Worm (Caenorhabditis elegans): Measurements from ENCODE around the gene nas-24.

The nas-24 gene

DNA sequence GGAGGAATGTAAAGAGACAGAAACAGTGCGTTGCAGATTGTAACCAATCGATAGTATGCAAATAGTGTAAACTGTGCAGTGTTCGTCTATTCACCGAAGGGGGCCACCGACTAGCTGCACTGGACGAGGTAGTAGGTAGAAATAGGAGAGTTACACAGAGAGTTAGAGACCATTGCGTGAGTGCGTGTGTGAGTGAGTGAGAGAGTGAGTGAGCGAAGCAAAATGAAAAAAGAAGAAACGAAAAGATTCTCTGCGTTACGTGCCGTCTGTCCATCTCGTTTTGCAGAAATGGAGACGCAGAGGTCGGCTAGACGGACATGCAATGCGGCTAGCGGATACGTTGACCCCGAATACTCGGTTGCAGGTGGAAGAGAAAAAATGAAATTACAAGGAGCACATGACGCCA lies 39.3 kb downstream of the nas-24 start:
- no peak for TF ChIP-seq unc-62 (GFP tag; optimal IDR thresholded peaks at IDR 0.05)

DNA sequence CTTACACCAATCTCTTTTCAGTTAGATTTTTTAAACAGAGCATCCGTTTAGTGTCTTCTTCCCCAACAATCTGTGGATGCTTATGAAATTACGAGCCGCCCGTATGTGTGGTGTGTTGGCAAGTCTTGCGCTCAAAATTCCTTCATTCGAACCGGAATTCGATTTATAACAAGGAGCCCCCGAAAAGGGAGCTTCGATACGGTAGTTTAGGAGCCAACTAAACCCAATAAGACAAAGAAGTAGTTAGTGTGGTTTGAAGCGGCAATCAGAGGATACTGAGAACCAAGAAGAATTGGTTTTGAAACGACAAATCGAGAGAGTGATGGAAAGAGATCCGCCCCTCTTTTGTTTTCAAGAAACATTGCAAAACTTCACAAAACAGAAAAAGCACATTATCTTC lies 43.1 kb downstream of the nas-24 start:
- no peak for TF ChIP-seq unc-62 (GFP tag; optimal IDR thresholded peaks at IDR 0.05)

DNA sequence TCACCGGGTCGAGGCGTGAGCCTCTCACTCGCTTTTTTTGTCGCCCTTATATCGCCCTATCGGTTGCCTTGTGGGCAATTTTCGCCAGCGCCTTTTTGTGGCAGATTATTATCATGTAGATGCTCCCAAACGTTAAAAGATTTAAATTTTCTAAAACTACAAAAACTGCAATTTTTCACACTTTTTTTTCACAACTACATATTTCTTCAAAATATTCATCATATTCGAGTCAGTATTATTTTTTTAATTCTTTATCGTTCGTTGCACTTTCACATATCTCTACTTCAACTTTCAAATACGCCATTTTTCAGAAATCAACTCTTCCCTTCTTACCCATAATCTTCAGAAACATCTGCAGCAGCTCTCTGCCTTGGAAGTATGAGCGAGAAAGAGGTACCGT lies 43.7 kb downstream of the nas-24 start, which contains the start of gene ceh-24:
Gene ceh-24, plus strand, starts transcription at position 301 of the 400 bp plus-strand sequence.
- TF ChIP-seq unc-62 (GFP tag; optimal IDR thresholded peaks at IDR 0.05) = no peak

DNA sequence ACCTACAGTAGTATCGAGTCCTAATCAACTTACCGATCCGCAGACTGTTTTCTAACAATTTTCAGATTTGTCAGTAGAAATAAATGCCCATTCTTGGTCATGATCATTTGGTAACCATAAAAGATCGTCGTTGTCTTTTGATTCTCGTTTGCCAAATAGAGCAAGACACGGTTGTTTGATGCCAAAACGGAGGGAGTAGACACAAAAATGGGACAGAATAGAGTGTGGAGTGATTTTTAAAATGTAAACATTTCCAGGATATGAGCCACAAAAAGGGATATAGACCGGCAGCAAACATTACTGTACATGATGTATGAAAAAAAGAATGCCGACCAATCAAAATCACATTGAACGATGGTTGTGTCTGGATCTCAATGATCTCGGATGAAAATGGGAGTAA lies 47.7 kb downstream of the nas-24 start, which contains the start of gene F55B12.2:
Gene F55B12.2, minus strand, starts transcription at position 101 of the 400 bp plus-strand sequence.
- TF ChIP-seq unc-62 (GFP tag; optimal IDR thresholded peaks at IDR 0.05) = no peak

DNA sequence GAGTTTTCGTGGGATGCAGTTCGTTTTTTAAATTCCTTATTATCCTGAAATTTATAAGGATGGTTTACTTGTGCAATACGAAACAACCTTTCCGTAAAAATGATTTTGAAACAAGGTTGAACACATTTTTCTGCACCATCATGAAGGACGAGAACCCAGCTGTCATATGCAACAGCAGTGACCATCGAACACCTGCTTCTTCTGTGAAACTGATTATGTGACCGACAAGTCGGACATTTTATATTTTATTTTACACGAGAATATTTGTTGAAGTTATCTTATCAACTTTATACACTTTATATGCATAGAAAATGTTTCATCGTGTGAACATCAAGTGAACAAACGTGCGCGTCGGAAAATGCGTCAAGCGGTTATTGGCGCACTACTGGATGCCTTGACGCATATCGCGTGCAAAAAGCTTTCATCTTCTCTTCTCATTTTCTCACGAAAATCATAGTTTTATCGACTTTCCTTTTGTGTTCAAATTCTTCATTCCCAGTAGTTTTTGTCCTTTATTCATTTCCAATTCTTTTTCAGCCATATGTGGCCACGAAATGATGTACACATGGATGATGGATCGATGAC lies 49.7 kb downstream of the nas-24 start, which contains the start of gene sel-10:
Gene sel-10, plus strand, starts transcription at position 538 of the 585 bp plus-strand sequence.
- TF ChIP-seq unc-62 (GFP tag; optimal IDR thresholded peaks at IDR 0.05) = no peak

All from whole organism, dauer.